Fruit fly (Drosophila melanogaster) whole organism: ENCODE results near the gene CG6163.

Experiments used
- CG8478 ChIP-seq: fragments of >200 bp; optimal IDR thresholded peaks from 2 replicates; lab custom pipeline; 2018; ENCODE audit warnings: inconsistent platforms
- EcR ChIP-seq, 2 experiments: fragments of >200 bp; optimal IDR thresholded peaks; 2 replicates each; lab custom pipeline; 2017; ENCODE audit warnings: missing biosample characterization in 2 of 2, missing genetic modification characterization in 2 of 2, missing genetic modification reagents in 2 of 2
- pan ChIP-seq: fragments of >200 bp; optimal IDR thresholded peaks from 2 replicates; lab custom pipeline; 2017

DNA sequence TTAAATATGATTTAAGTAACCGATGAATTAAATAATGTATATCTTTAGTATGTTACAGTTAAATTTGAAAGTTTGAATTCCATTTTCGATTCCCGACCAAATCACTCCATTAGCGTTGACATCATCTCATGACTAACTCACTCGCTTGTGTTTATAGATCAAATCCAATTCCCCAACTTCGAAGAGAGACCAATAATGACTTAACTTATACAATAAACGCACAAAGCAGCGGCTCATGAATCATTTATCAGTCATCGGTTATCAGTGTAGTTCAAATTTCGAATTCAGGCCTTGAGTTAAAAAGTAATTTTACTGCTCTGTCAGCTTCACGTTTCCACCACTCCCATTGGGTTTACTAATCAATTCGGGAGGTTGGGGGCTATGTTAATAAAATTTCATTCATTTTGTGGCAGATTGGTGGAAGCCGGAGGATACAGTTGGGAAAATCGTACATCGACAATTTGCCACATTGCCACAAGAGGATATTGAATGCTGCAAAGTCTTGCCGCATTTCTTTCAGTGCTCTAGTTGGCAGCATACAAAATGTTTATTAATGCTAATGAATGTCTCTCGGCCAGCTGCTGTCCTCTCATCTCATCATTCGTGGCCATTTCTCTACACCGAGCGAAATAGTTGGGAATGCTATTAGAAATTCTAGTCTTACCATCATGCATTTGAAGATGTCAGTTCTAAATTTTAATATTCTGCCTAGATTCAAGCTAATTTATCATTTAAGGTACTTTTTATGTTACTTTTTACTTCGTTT lies 43.8 kb upstream of the CG6163 start:
- no peak for TF ChIP-seq pan (lab: Kevin White, UChicago)
- no peak for TF ChIP-seq EcR (GFP tag; optimal IDR thresholded peaks at IDR 0.05; lab: Kevin White, UChicago)
- no peak for TF ChIP-seq CG8478 (lab: Kevin White, UChicago)
